Worm (Caenorhabditis elegans): ENCODE results near the gene K10B2.4.

K10B2.4 gene

ce11 chrII:6387937-6388336 is 27.2 kb upstream of the K10B2.4 start, which contains the start of gene F58F12.2:
F58F12.2 (minus strand) TSS chrII:6388037.
- no peak for TF ChIP-seq nhr-237 (tag; optimal IDR thresholded peaks at IDR 0.05)
- TF ChIP-seq mab-5 (tag; optimal IDR thresholded peaks at IDR 0.05) = no peak
- no peak for TF ChIP-seq ztf-11 (tag; optimal IDR thresholded peaks at IDR 0.05)
- no peak for TF ChIP-seq elt-3 (tag; optimal IDR thresholded peaks at IDR 0.05)
- no peak for TF ChIP-seq nhr-28 (tag; optimal IDR thresholded peaks at IDR 0.05)
- TF ChIP-seq unc-62 (GFP tag; optimal IDR thresholded peaks at IDR 0.05) = no peak
- no peak for TF ChIP-seq nhr-76 (tag; optimal IDR thresholded peaks at IDR 0.05)
- TF ChIP-seq pha-4 (tag; optimal IDR thresholded peaks at IDR 0.05) = no peak
- TF ChIP-seq ceh-83 (GFP tag; optimal IDR thresholded peaks at IDR 0.05) = no peak
- TF ChIP-seq zip-8 (tag; optimal IDR thresholded peaks at IDR 0.05) = no peak
- no peak for TF ChIP-seq mep-1 (tag; optimal IDR thresholded peaks at IDR 0.05)
- no peak for TF ChIP-seq unc-39 (tag; optimal IDR thresholded peaks at IDR 0.05)
- TF ChIP-seq M03D4.4 (tag; optimal IDR thresholded peaks at IDR 0.05) = no peak
- TF ChIP-seq ceh-43 (GFP tag; optimal IDR thresholded peaks at IDR 0.05) = no peak
- no peak for TF ChIP-seq flh-1 (GFP tag; optimal IDR thresholded peaks at IDR 0.05)
- no peak for TF ChIP-seq hlh-1 (tag; optimal IDR thresholded peaks at IDR 0.05)
- no peak for TF ChIP-seq ceh-39 (tag; optimal IDR thresholded peaks at IDR 0.05)
- no peak for TF ChIP-seq sptf-1 (tag; optimal IDR thresholded peaks at IDR 0.05)
- TF ChIP-seq tbx-8 (GFP tag; optimal IDR thresholded peaks at IDR 0.05) = no peak
- no peak for TF ChIP-seq sem-2 (GFP tag; optimal IDR thresholded peaks at IDR 0.05)

ce11 chrII:6386467-6386866 is 25.7 kb upstream of the K10B2.4 start, which contains the start of gene F58F12.4:
F58F12.4 (plus strand) TSS chrII:6386767.
- TF ChIP-seq elt-3 (tag; optimal IDR thresholded peaks at IDR 0.05) (no peak), tbx-8 (GFP tag; optimal IDR thresholded peaks at IDR 0.05) (no peak), elt-1 (tag; optimal IDR thresholded peaks at IDR 0.05; ENCODE audit: borderline replicate concordance, insufficient read depth) (no peak), lsy-2 (tag; optimal IDR thresholded peaks at IDR 0.05) (no peak), nhr-2 (tag; optimal IDR thresholded peaks at IDR 0.05) (no peak), mab-5 (tag; optimal IDR thresholded peaks at IDR 0.05) (no peak), blmp-1 (tag; optimal IDR thresholded peaks at IDR 0.05) (no peak), ham-2 (GFP tag; optimal IDR thresholded peaks at IDR 0.05) (no peak), sptf-1 (tag; optimal IDR thresholded peaks at IDR 0.05) (no peak), drap-1 (GFP tag; optimal IDR thresholded peaks at IDR 0.05) (no peak), snpc-4 (tag; optimal IDR thresholded peaks at IDR 0.05) (no peak), mls-2 (tag; optimal IDR thresholded peaks at IDR 0.05) (no peak)

ce11 chrII:6383183-6383695 is 22.5 kb upstream of the K10B2.4 start, which contains the start of gene F58F12.1:
F58F12.1 (plus strand) TSS chrII:6383645.
- TF ChIP-seq mep-1 (tag; optimal IDR thresholded peaks at IDR 0.05) (peak; percentile 66), ces-1 (GFP tag; optimal IDR thresholded peaks at IDR 0.05) (peak; percentile 22), nhr-237 (tag; optimal IDR thresholded peaks at IDR 0.05) (peak; percentile 43), nhr-12 (tag; optimal IDR thresholded peaks at IDR 0.05) (no peak), lsy-2 (tag; optimal IDR thresholded peaks at IDR 0.05) (peak; percentile 47), nhr-76 (tag; optimal IDR thresholded peaks at IDR 0.05) (no peak), lin-13 (tag; optimal IDR thresholded peaks at IDR 0.05) (peak; percentile 38), mls-2 (tag; optimal IDR thresholded peaks at IDR 0.05) (no peak), elt-3 (tag; optimal IDR thresholded peaks at IDR 0.05) (no peak), sptf-1 (tag; optimal IDR thresholded peaks at IDR 0.05) (peak; percentile 12)

- TF ChIP-seq snpc-4 (tag; optimal IDR thresholded peaks at IDR 0.05) (no peak), unc-62 (GFP tag; optimal IDR thresholded peaks at IDR 0.05) (no peak), ceh-43 (GFP tag; optimal IDR thresholded peaks at IDR 0.05) (no peak), nhr-28 (tag; optimal IDR thresholded peaks at IDR 0.05) (no peak), pha-4 (tag; optimal IDR thresholded peaks at IDR 0.05) (no peak), ztf-11 (tag; optimal IDR thresholded peaks at IDR 0.05) (no peak), elt-1 (tag; optimal IDR thresholded peaks at IDR 0.05; ENCODE audit: borderline replicate concordance, insufficient read depth) (no peak), mep-1 (tag; optimal IDR thresholded peaks at IDR 0.05) (no peak), sem-2 (GFP tag; optimal IDR thresholded peaks at IDR 0.05) (no peak), lin-13 (tag; optimal IDR thresholded peaks at IDR 0.05) (no peak)
These were observed 20.1 kb upstream of the K10B2.4 start, which contains the start of gene F58F12.12 for ce11 chrII:6380866-6381265. F58F12.12 (plus strand) TSS chrII:6381166.

ce11 chrII:6379038-6379563 is 18.3 kb upstream of the K10B2.4 start:
- TF ChIP-seq lin-13 (tag; optimal IDR thresholded peaks at IDR 0.05) (no peak), tbx-8 (GFP tag; optimal IDR thresholded peaks at IDR 0.05) (no peak), ceh-43 (GFP tag; optimal IDR thresholded peaks at IDR 0.05) (no peak), cnd-1 (tag; optimal IDR thresholded peaks at IDR 0.05) (no peak), ztf-11 (tag; optimal IDR thresholded peaks at IDR 0.05) (no peak)
